Fruit fly (Drosophila melanogaster) whole organism, embryonic: ENCODE data around the gene Rcd-1r.

ENCODE experiments used
- CG11456 ChIP-seq: fragments of 200-800 bp; sonication (Bioruptor generic); IDR thresholded peaks from 3 replicates; pipeline ENCODE4 v1.3.6; 2022; ENCODE audit warnings: missing biosample characterization, missing genetic modification characterization
- CG11723 ChIP-seq: fragments of 200-800 bp; sonication (Bioruptor generic); optimal IDR thresholded peaks from 2 replicates; lab custom pipeline; 2017; ENCODE audit warnings: missing biosample characterization, mild to moderate bottlenecking, missing genetic modification characterization
- CG1647 ChIP-seq: fragments of 200-800 bp; sonication (Bioruptor generic); optimal IDR thresholded peaks from 3 replicates; lab custom pipeline; 2016; ENCODE audit warnings: missing biosample characterization, missing genetic modification characterization
- CG16779 ChIP-seq: fragments of 200-800 bp; sonication (Bioruptor generic); IDR thresholded peaks from 2 replicates; pipeline ENCODE4 v1.3.6; 2022; ENCODE audit warnings: missing biosample characterization, missing genetic modification characterization
- CG16863 ChIP-seq: fragments of 200-800 bp; sonication (Bioruptor generic); optimal IDR thresholded peaks from 3 replicates; lab custom pipeline; 2016; ENCODE audit warnings: missing biosample characterization, missing genetic modification characterization
- CG17359 ChIP-seq: fragments of 200-800 bp; sonication (Bioruptor generic); optimal IDR thresholded peaks from 3 replicates; lab custom pipeline; 2018; ENCODE audit warnings: missing biosample characterization, mild to moderate bottlenecking, missing genetic modification characterization, moderate library complexity
- CG1792 ChIP-seq: fragments of 200-800 bp; sonication (Bioruptor generic); optimal IDR thresholded peaks from 2 replicates; lab custom pipeline; 2016; ENCODE audit warnings: missing biosample characterization, missing genetic modification characterization
- CG2129 ChIP-seq: fragments of 200-800 bp; sonication (Bioruptor generic); IDR thresholded peaks from 2 replicates; pipeline ENCODE4 v1.3.6; 2022; ENCODE audit warnings: missing biosample characterization, missing genetic modification characterization; ENCODE audit not compliant: partially characterized antibody
- CG2889 ChIP-seq: fragments of 200-800 bp; sonication (Bioruptor generic); IDR thresholded peaks from 3 replicates; pipeline ENCODE4 v1.3.6; 2022; ENCODE audit warnings: missing biosample characterization, missing genetic modification characterization
- CG4730 ChIP-seq: fragments of 200-800 bp; sonication (Bioruptor generic); IDR thresholded peaks from 2 replicates; pipeline ENCODE4 v1.3.6; 2022; ENCODE audit warnings: missing biosample characterization, missing genetic modification characterization
- CG7928 ChIP-seq: fragments of 200-800 bp; sonication (Bioruptor generic); optimal IDR thresholded peaks from 2 replicates; lab custom pipeline; 2017; ENCODE audit warnings: missing biosample characterization, mild to moderate bottlenecking, missing genetic modification characterization
- CG9876 ChIP-seq: fragments of 200-800 bp; sonication (Bioruptor generic); optimal IDR thresholded peaks from 2 replicates; lab custom pipeline; 2016; ENCODE audit warnings: missing biosample characterization, missing genetic modification characterization
- CHES-1-like ChIP-seq: fragments of 200-800 bp; sonication (Bioruptor generic); optimal IDR thresholded peaks from 2 replicates; lab custom pipeline; 2016; ENCODE audit warnings: missing biosample characterization, missing genetic modification characterization
- Deaf1 ChIP-seq: fragments of 200-800 bp; optimal IDR thresholded peaks from 3 replicates; lab custom pipeline; 2019; ENCODE audit warnings: missing biosample characterization, mild to moderate bottlenecking, missing genetic modification characterization, moderate library complexity
- Dek ChIP-seq: fragments of 200-800 bp; sonication (Bioruptor generic); optimal IDR thresholded peaks from 3 replicates; lab custom pipeline; 2019; ENCODE audit warnings: missing biosample characterization, mild to moderate bottlenecking, missing genetic modification characterization, moderate library complexity
- Fer3 ChIP-seq: fragments of 200-800 bp; sonication (Bioruptor generic); optimal IDR thresholded peaks from 2 replicates; lab custom pipeline; 2018; ENCODE audit warnings: missing biosample characterization, mild to moderate bottlenecking, missing genetic modification characterization, moderate library complexity
- Gsc ChIP-seq: fragments of 200-800 bp; sonication (Bioruptor generic); IDR thresholded peaks from 2 replicates; pipeline ENCODE4 v1.3.6; 2022; ENCODE audit warnings: missing biosample characterization, missing genetic modification characterization
- HLH3B ChIP-seq: fragments of 200-800 bp; sonication (Bioruptor generic); IDR thresholded peaks from 2 replicates; pipeline ENCODE4 v1.3.6; 2022; ENCODE audit warnings: missing biosample characterization, missing genetic modification characterization
- Kr ChIP-seq: fragments of 200-800 bp; sonication (Bioruptor generic); optimal IDR thresholded peaks from 2 replicates; lab custom pipeline; 2017; ENCODE audit warnings: missing biosample characterization, mild to moderate bottlenecking, missing genetic modification characterization
- Meics ChIP-seq: fragments of 200-800 bp; sonication (Bioruptor generic); optimal IDR thresholded peaks from 2 replicates; lab custom pipeline; 2017; ENCODE audit warnings: missing biosample characterization, mild to moderate bottlenecking, missing genetic modification characterization
- Mes4 ChIP-seq: fragments of 200-800 bp; sonication (Bioruptor generic); optimal IDR thresholded peaks from 2 replicates; lab custom pipeline; 2016; ENCODE audit warnings: missing biosample characterization, missing genetic modification characterization
- Nf-YB ChIP-seq: fragments of 200-800 bp; sonication (Bioruptor generic); optimal IDR thresholded peaks from 3 replicates; lab custom pipeline; 2019; ENCODE audit warnings: missing biosample characterization, mild to moderate bottlenecking, missing genetic modification characterization, moderate library complexity
- Rx ChIP-seq: fragments of 200-800 bp; sonication (Bioruptor generic); IDR thresholded peaks from 2 replicates; pipeline ENCODE4 v1.3.6; 2022; ENCODE audit warnings: missing biosample characterization, missing genetic modification characterization
- Six4 ChIP-seq: fragments of 200-800 bp; sonication (Bioruptor generic); optimal IDR thresholded peaks from 2 replicates; lab custom pipeline; 2016; ENCODE audit warnings: missing biosample characterization, missing genetic modification characterization
- aop ChIP-seq: fragments of 200-800 bp; sonication (Bioruptor generic); IDR thresholded peaks from 2 replicates; pipeline ENCODE4 v1.3.6; 2022; ENCODE audit warnings: missing biosample characterization, missing genetic modification characterization
- corto ChIP-seq: fragments of 200-800 bp; sonication (Bioruptor generic); optimal IDR thresholded peaks from 2 replicates; lab custom pipeline; 2016; ENCODE audit warnings: missing biosample characterization, mild to moderate bottlenecking, missing genetic modification characterization, moderate library complexity
- dimm ChIP-seq: fragments of 200-800 bp; sonication (Bioruptor generic); IDR thresholded peaks from 2 replicates; pipeline ENCODE4 v1.3.6; 2022; ENCODE audit warnings: missing biosample characterization, missing genetic modification characterization
- fd96Cb ChIP-seq: fragments of 200-800 bp; sonication (Bioruptor generic); optimal IDR thresholded peaks from 2 replicates; lab custom pipeline; 2018; ENCODE audit warnings: missing biosample characterization, mild to moderate bottlenecking, missing genetic modification characterization, moderate library complexity
- ftz-f1 ChIP-seq: fragments of 200-800 bp; sonication (Bioruptor generic); optimal IDR thresholded peaks from 2 replicates; lab custom pipeline; 2016; ENCODE audit warnings: missing biosample characterization, missing genetic modification characterization
- gsb ChIP-seq: fragments of 200-800 bp; sonication (Bioruptor generic); IDR thresholded peaks from 2 replicates; pipeline ENCODE4 v1.3.6; 2022; ENCODE audit warnings: missing biosample characterization, missing genetic modification characterization
- hbn ChIP-seq: fragments of 200-800 bp; sonication (Bioruptor generic); IDR thresholded peaks from 2 replicates; pipeline ENCODE4 v1.3.6; 2022; ENCODE audit warnings: missing biosample characterization, missing genetic modification characterization; ENCODE audit not compliant: partially characterized antibody
- hth ChIP-seq: fragments of >200 bp; optimal IDR thresholded peaks from 2 replicates; lab custom pipeline; 2017; ENCODE audit warnings: inconsistent platforms
- knrl ChIP-seq: fragments of 200-800 bp; sonication (Bioruptor generic); IDR thresholded peaks from 3 replicates; pipeline ENCODE4 v1.3.6; 2022; ENCODE audit warnings: missing biosample characterization, missing genetic modification characterization; ENCODE audit not compliant: partially characterized antibody
- mirr ChIP-seq: fragments of 200-800 bp; sonication (Bioruptor generic); optimal IDR thresholded peaks from 3 replicates; lab custom pipeline; 2018; ENCODE audit warnings: missing biosample characterization, mild to moderate bottlenecking, missing genetic modification characterization
- peb ChIP-seq: fragments of 200-800 bp; sonication (Bioruptor generic); IDR thresholded peaks from 2 replicates; pipeline ENCODE4 v1.3.6; 2022; ENCODE audit warnings: missing biosample characterization, missing genetic modification characterization
- pros ChIP-seq: fragments of 200-800 bp; sonication (Bioruptor generic); optimal IDR thresholded peaks from 3 replicates; lab custom pipeline; 2019; ENCODE audit warnings: missing biosample characterization, mild to moderate bottlenecking, missing genetic modification characterization, moderate library complexity
- psq ChIP-seq: fragments of 200-800 bp; sonication (Bioruptor generic); optimal IDR thresholded peaks from 2 replicates; lab custom pipeline; 2017; ENCODE audit warnings: missing biosample characterization, missing genetic modification characterization
- scrt ChIP-seq: fragments of 200-800 bp; sonication (Bioruptor generic); optimal IDR thresholded peaks from 2 replicates; lab custom pipeline; 2018; ENCODE audit warnings: missing biosample characterization, mild to moderate bottlenecking, missing genetic modification characterization, moderate library complexity
- sima ChIP-seq: fragments of 200-800 bp; sonication (Bioruptor generic); optimal IDR thresholded peaks from 2 replicates; lab custom pipeline; 2016; ENCODE audit warnings: missing biosample characterization, missing genetic modification characterization
- sisA ChIP-seq: fragments of 200-800 bp; sonication (Bioruptor generic); IDR thresholded peaks from 2 replicates; pipeline ENCODE4 v1.3.6; 2022; ENCODE audit warnings: missing biosample characterization, missing genetic modification characterization
- slbo ChIP-seq: fragments of 200-800 bp; sonication (Bioruptor generic); IDR thresholded peaks from 2 replicates; pipeline ENCODE4 v1.3.6; 2022; ENCODE audit warnings: missing biosample characterization, missing genetic modification characterization
- stwl ChIP-seq: fragments of 200-800 bp; sonication (Bioruptor generic); optimal IDR thresholded peaks from 3 replicates; lab custom pipeline; 2018; ENCODE audit warnings: missing biosample characterization, mild to moderate bottlenecking, missing genetic modification characterization, moderate library complexity
- trem ChIP-seq: fragments of 200-800 bp; optimal IDR thresholded peaks from 3 replicates; lab custom pipeline; 2019; ENCODE audit warnings: missing biosample characterization, mild to moderate bottlenecking, missing genetic modification characterization, moderate library complexity
- tup ChIP-seq: fragments of 200-800 bp; sonication (Bioruptor generic); optimal IDR thresholded peaks from 2 replicates; lab custom pipeline; 2016; ENCODE audit warnings: missing biosample characterization, mild to moderate bottlenecking, missing genetic modification characterization, moderate library complexity
- twi ChIP-seq: fragments of 200-800 bp; optimal IDR thresholded peaks from 2 replicates; lab custom pipeline; 2019; ENCODE audit warnings: missing biosample characterization, mild to moderate bottlenecking, missing genetic modification characterization, moderate library complexity
- unc-4 ChIP-seq: fragments of 200-800 bp; sonication (Bioruptor generic); IDR thresholded peaks from 2 replicates; pipeline ENCODE4 v1.3.6; 2022; ENCODE audit warnings: missing biosample characterization, missing genetic modification characterization; ENCODE audit not compliant: partially characterized antibody
- wdn ChIP-seq: fragments of 200-800 bp; sonication (Bioruptor generic); IDR thresholded peaks from 2 replicates; pipeline ENCODE4 v1.3.6; 2022; ENCODE audit warnings: missing biosample characterization, missing genetic modification characterization
- z ChIP-seq: fragments of 200-800 bp; sonication (Bioruptor generic); IDR thresholded peaks from 3 replicates; pipeline ENCODE4 v1.3.6; 2022; ENCODE audit warnings: missing biosample characterization, missing genetic modification characterization
- zen ChIP-seq: fragments of 200-800 bp; sonication (Bioruptor generic); optimal IDR thresholded peaks from 3 replicates; lab custom pipeline; 2018; ENCODE audit warnings: missing biosample characterization, mild to moderate bottlenecking, missing genetic modification characterization, moderate library complexity
- zen2 ChIP-seq: fragments of 200-800 bp; sonication (Bioruptor generic); IDR thresholded peaks from 3 replicates; pipeline ENCODE4 v1.3.6; 2022; ENCODE audit warnings: missing biosample characterization, missing genetic modification characterization; ENCODE audit not compliant: partially characterized antibody
- zf30C ChIP-seq: fragments of 200-800 bp; sonication (Bioruptor generic); optimal IDR thresholded peaks from 3 replicates; lab custom pipeline; 2018; ENCODE audit warnings: missing biosample characterization, mild to moderate bottlenecking, missing genetic modification characterization

Gene Rcd-1r

DNA sequence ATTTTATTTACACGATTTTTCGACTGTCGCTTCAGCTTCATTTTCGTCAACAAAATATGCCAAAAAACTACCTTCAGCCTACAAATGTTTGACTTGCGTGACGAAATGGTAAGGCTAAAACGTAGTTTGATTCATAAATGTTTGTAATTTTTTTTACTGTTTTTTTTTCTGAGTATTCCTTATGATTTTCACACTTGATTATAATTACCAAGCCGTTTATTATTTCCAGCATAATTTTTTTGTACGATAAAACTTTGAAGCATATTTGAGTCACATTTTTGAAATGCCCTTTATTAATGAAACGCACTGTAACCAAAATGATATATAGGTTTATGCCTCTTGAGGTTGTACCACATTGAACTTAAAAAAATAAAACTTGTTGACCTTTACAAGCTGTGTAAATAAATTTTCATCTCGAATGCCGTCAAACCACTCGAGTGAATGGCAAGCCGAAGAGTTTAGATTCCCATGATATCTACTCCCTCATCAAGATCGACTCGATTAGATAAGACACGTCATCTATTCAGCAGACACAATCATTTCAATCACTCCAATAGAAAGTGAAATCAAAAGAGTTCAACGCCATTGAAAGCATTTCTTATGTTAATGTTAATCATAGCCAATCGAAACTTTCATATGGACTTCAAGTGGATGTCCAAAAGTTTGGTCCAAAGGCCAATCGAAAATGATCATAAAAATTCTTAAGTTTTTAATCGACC lies 31.1 kb downstream of the Rcd-1r start (continued):
- TF ChIP-seq unc-4 (no peak), tup (GFP tag; lab: Kevin White, UChicago) (no peak), aop (GFP tag; lab: Robert Waterston, UW) (no peak), Meics (GFP tag; lab: Kevin White, UChicago) (peak; percentile 69), Gsc (GFP tag; lab: Robert Waterston, UW) (no peak), ftz-f1 (GFP tag; lab: Kevin White, UChicago) (no peak), Fer3 (tag; lab: Kevin White, UChicago) (peak; percentile 71), CG1792 (GFP tag; lab: Kevin White, UChicago) (no peak), CG9876 (GFP tag; lab: Kevin White, UChicago) (no peak), zf30C (GFP tag; lab: Kevin White, UChicago) (no peak), scrt (GFP tag; lab: Kevin White, UChicago) (peak; percentile 38), corto (GFP tag; lab: Kevin White, UChicago) (no peak), sisA (GFP tag; lab: Robert Waterston, UW) (no peak), trem (tag; lab: Kevin White, UChicago) (no peak), CG11456 (GFP tag; lab: Robert Waterston, UW) (no peak), CG7928 (GFP tag; lab: Kevin White, UChicago) (peak; percentile 4), CHES-1-like (peak; percentile 6), pros (GFP tag; lab: Kevin White, UChicago) (no peak), zen2 (no peak), gsb (GFP tag; lab: Robert Waterston, UW) (no peak; the same call in 1 of the 2 replicates), Mes4 (no peak), HLH3B (GFP tag; lab: Robert Waterston, UW) (peak; percentile 54; the same call in 1 of the 2 replicates), CG2889 (GFP tag; lab: Robert Waterston, UW) (no peak), sima (no peak), slbo (GFP tag; lab: Robert Waterston, UW) (peak; percentile 68), wdn (GFP tag; lab: Robert Waterston, UW) (no peak), Kr (GFP tag; lab: Kevin White, UChicago) (no peak), CG17359 (tag; lab: Kevin White, UChicago) (peak; percentile 70), CG16863 (peak; percentile 27), z (GFP tag; lab: Robert Waterston, UW) (no peak), knrl (GFP tag; lab: Robert Waterston, UW) (no peak), CG11723 (no peak), zen (no peak), hth (lab: Kevin White, UChicago) (no peak), dimm (no peak), Nf-YB (GFP tag; lab: Kevin White, UChicago) (peak; percentile 11), CG1647 (GFP tag; lab: Kevin White, UChicago) (no peak), stwl (tag; lab: Kevin White, UChicago) (no peak), mirr (GFP tag; lab: Kevin White, UChicago) (no peak), Six4 (GFP tag; lab: Kevin White, UChicago) (no peak), peb (no peak), CG2129 (no peak), Dek (tag; lab: Kevin White, UChicago) (peak; percentile 58), Rx (GFP tag; lab: Robert Waterston, UW) (no peak), twi (tag; lab: Kevin White, UChicago) (no peak), fd96Cb (tag; lab: Kevin White, UChicago) (peak; percentile 41), CG16779 (GFP tag; lab: Robert Waterston, UW) (no peak), hbn (GFP tag; lab: Robert Waterston, UW) (no peak), CG4730 (no peak), psq (GFP tag; lab: Kevin White, UChicago) (no peak), Deaf1 (tag; lab: Kevin White, UChicago) (no peak)
